Worm (Caenorhabditis elegans) whole organism, L1 larva: Measurements from ENCODE around the gene elpc-3.

ENCODE experiments used
- C16A3.4 ChIP-seq: fragments of 150-350 bp; optimal IDR thresholded peaks from 2 replicates; lab custom pipeline; 2014; ENCODE audit warnings: missing biosample characterization, missing genetic modification characterization
- F16B12.6 ChIP-seq: fragments of 150-350 bp; optimal IDR thresholded peaks from 2 replicates; lab custom pipeline; 2014; ENCODE audit warnings: missing biosample characterization, missing genetic modification characterization
- Y116A8C.19 ChIP-seq: sonication (generic microtip); optimal IDR thresholded peaks from 2 replicates; lab custom pipeline; 2016; ENCODE audit warnings: missing compliant biosample characterization, missing genetic modification characterization, borderline replicate concordance
- ama-1 ChIP-seq: fragments of 150-350 bp; optimal IDR thresholded peaks from 2 replicates; lab custom pipeline; 2014
- blmp-1 ChIP-seq: fragments of 150-350 bp; optimal IDR thresholded peaks from 2 replicates; lab custom pipeline; 2014; ENCODE audit warnings: missing biosample characterization, missing genetic modification characterization
- ceh-63 ChIP-seq: fragments of 200-800 bp; sonication (Bioruptor generic); optimal IDR thresholded peaks from 2 replicates; lab custom pipeline; 2018; ENCODE audit warnings: mild to moderate bottlenecking, missing genetic modification characterization, missing compliant biosample characterization
- ceh-82 ChIP-seq, 3 experiments: fragments of 150-350 bp in 1 of 3; sonication (generic microtip) in 2 of 3; optimal IDR thresholded peaks; 2 replicates each; lab custom pipeline; 2014 to 2017; ENCODE audit warnings: missing biosample characterization in 3 of 3, missing genetic modification characterization in 3 of 3
- ceh-88 ChIP-seq: fragments of 200-800 bp; sonication (Bioruptor generic); IDR thresholded peaks from 2 replicates; pipeline ENCODE4 v1.3.6; 2022; ENCODE audit warnings: missing genetic modification characterization, missing compliant biosample characterization
- ceh-90 ChIP-seq: sonication (generic microtip); optimal IDR thresholded peaks from 2 replicates; lab custom pipeline; 2016; ENCODE audit warnings: missing genetic modification characterization, missing compliant biosample characterization
- dpl-1 ChIP-seq, 3 experiments: fragments of 150-350 bp in 2 of 3; sonication (generic microtip) in 1 of 3; optimal IDR thresholded peaks; 2 replicates each; lab custom pipeline; 2014 to 2017; ENCODE audit warnings: missing biosample characterization in 3 of 3, missing genetic modification characterization in 3 of 3, missing genetic modification reagents in 3 of 3
- dsc-1 ChIP-seq: sonication (generic microtip); optimal IDR thresholded peaks from 2 replicates; lab custom pipeline; 2016; ENCODE audit warnings: mild to moderate bottlenecking, missing genetic modification characterization, missing compliant biosample characterization
- efl-1 ChIP-seq, 4 experiments: fragments of 150-350 bp; optimal IDR thresholded peaks in 3 of 4; peaks in 1 of 4; 1 replicate in 1 of 4; 2 replicates in 3 of 4; lab custom pipeline; 2014; ENCODE audit warnings: missing biosample characterization in 2 of 4, missing genetic modification characterization in 2 of 4, missing genetic modification reagents in 2 of 4
- efl-3 ChIP-seq: fragments of 200-800 bp; sonication (Bioruptor generic); optimal IDR thresholded peaks from 2 replicates; lab custom pipeline; 2018; ENCODE audit warnings: mild to moderate bottlenecking, missing genetic modification characterization, missing compliant biosample characterization
- egl-27 ChIP-seq, 2 experiments: fragments of 150-350 bp in 1 of 2; sonication (generic microtip); optimal IDR thresholded peaks; 3 replicates each; lab custom pipeline; 2017 to 2018; ENCODE audit warnings: missing biosample characterization in 2 of 2, missing genetic modification characterization in 2 of 2, missing genetic modification reagents in 2 of 2
- elt-3 ChIP-seq, 6 experiments: fragments of 150-350 bp in 1 of 6; sonication (generic microtip); optimal IDR thresholded peaks; 2 replicates each; lab custom pipeline; 2017 to 2018; ENCODE audit warnings: missing biosample characterization in 6 of 6, missing genetic modification characterization in 6 of 6, inconsistent platforms in 1 of 6
- irx-1 ChIP-seq: sonication (generic microtip); optimal IDR thresholded peaks from 2 replicates; lab custom pipeline; 2016; ENCODE audit warnings: missing genetic modification characterization, missing compliant biosample characterization
- lin-35 ChIP-seq, 2 experiments: fragments of 150-350 bp; optimal IDR thresholded peaks; 2 replicates each; lab custom pipeline; 2014; ENCODE audit warnings: missing biosample characterization in 2 of 2, missing genetic modification characterization in 2 of 2, missing genetic modification reagents in 2 of 2
- lin-39 ChIP-seq: fragments of 150-350 bp; optimal IDR thresholded peaks from 2 replicates; lab custom pipeline; 2014; ENCODE audit warnings: missing biosample characterization, missing genetic modification reagents, missing genetic modification characterization
- lsy-2 ChIP-seq, 2 experiments: fragments of 150-350 bp; optimal IDR thresholded peaks; 2 replicates each; lab custom pipeline; 2014; ENCODE audit warnings: missing biosample characterization in 2 of 2, missing genetic modification characterization in 2 of 2
- nhr-19 ChIP-seq: fragments of 200-800 bp; sonication (Bioruptor generic); conservative IDR thresholded peaks from 2 replicates; pipeline ENCODE4 v1.3.6; 2022; ENCODE audit warnings: missing genetic modification characterization, missing compliant biosample characterization
- nhr-20 ChIP-seq: sonication (generic microtip); optimal IDR thresholded peaks from 2 replicates; lab custom pipeline; 2016; ENCODE audit warnings: mild to moderate bottlenecking, missing genetic modification characterization, missing compliant biosample characterization
- nhr-47 ChIP-seq: sonication (generic microtip); optimal IDR thresholded peaks from 2 replicates; lab custom pipeline; 2016; ENCODE audit warnings: mild to moderate bottlenecking, missing genetic modification characterization, moderate library complexity, missing compliant biosample characterization
- nhr-71 ChIP-seq: sonication (generic microtip); optimal IDR thresholded peaks from 2 replicates; lab custom pipeline; 2016; ENCODE audit warnings: mild to moderate bottlenecking, missing genetic modification characterization, moderate library complexity, missing compliant biosample characterization
- nhr-85 ChIP-seq: sonication (generic microtip); peaks from one replicate; lab custom pipeline; 2016; ENCODE audit warnings: missing genetic modification characterization, inconsistent platforms, missing compliant biosample characterization
- nhr-90 ChIP-seq: sonication (generic microtip); optimal IDR thresholded peaks from 2 replicates; lab custom pipeline; 2016; ENCODE audit warnings: mild to moderate bottlenecking, missing genetic modification characterization, missing compliant biosample characterization; ENCODE audit not compliant: poor library complexity
- pax-3 ChIP-seq: fragments of 200-800 bp; sonication (Bioruptor generic); optimal IDR thresholded peaks from 2 replicates; lab custom pipeline; 2018; ENCODE audit warnings: mild to moderate bottlenecking, missing genetic modification characterization, moderate library complexity, missing compliant biosample characterization
- pqm-1 ChIP-seq: sonication (generic microtip); optimal IDR thresholded peaks from 3 replicates; lab custom pipeline; 2017; ENCODE audit warnings: missing biosample characterization, missing genetic modification characterization
- rnt-1 ChIP-seq: sonication (generic microtip); optimal IDR thresholded peaks from 2 replicates; lab custom pipeline; 2016; ENCODE audit warnings: mild to moderate bottlenecking, missing genetic modification characterization, moderate library complexity, missing compliant biosample characterization
- skn-1 ChIP-seq: fragments of 150-350 bp; optimal IDR thresholded peaks from 2 replicates; lab custom pipeline; 2014; ENCODE audit warnings: missing biosample characterization, missing genetic modification characterization
- snu-23 ChIP-seq: sonication (generic microtip); optimal IDR thresholded peaks from 2 replicates; lab custom pipeline; 2016; ENCODE audit warnings: missing genetic modification characterization, missing compliant biosample characterization
- sptf-1 ChIP-seq: fragments of 150-350 bp; optimal IDR thresholded peaks from 2 replicates; lab custom pipeline; 2014; ENCODE audit warnings: missing biosample characterization, missing genetic modification characterization
- swsn-7 ChIP-seq: sonication (generic microtip); optimal IDR thresholded peaks from 2 replicates; lab custom pipeline; 2016; ENCODE audit warnings: missing genetic modification characterization, missing compliant biosample characterization
- tbx-2 ChIP-seq: sonication (generic microtip); optimal IDR thresholded peaks from 2 replicates; lab custom pipeline; 2016; ENCODE audit warnings: missing genetic modification characterization, missing compliant biosample characterization
- unc-98 ChIP-seq: fragments of 200-800 bp; sonication (Bioruptor generic); IDR thresholded peaks from 2 replicates; pipeline ENCODE4 v1.3.6; 2022; ENCODE audit warnings: missing genetic modification characterization, missing compliant biosample characterization
- vab-15 ChIP-seq: sonication (generic microtip); optimal IDR thresholded peaks from 2 replicates; lab custom pipeline; 2017; ENCODE audit warnings: missing genotype, mild to moderate bottlenecking, missing genetic modification characterization, missing compliant biosample characterization
- xbp-1 ChIP-seq: sonication (generic microtip); optimal IDR thresholded peaks from 2 replicates; lab custom pipeline; 2016; ENCODE audit warnings: missing genetic modification characterization, missing compliant biosample characterization
- zag-1 ChIP-seq: fragments of 150-350 bp; optimal IDR thresholded peaks from 2 replicates; lab custom pipeline; 2014; ENCODE audit warnings: missing biosample characterization, missing genetic modification characterization

Gene elpc-3

ce11 chrV:12184308-12184999 is 3.2 kb upstream of the elpc-3 start, which contains the start of gene srd-4:
Gene srd-4 (plus strand): TSS chrV:12184949.
- TF ChIP-seq pax-3 (tag; lab: Kevin White, UChicago) (no peak), nhr-71 (tag; lab: Kevin White, UChicago) (peak; percentile 60), ceh-90 (tag; lab: Kevin White, UChicago) (peak; percentile 10), ama-1 (no peak), xbp-1 (tag; lab: Kevin White, UChicago) (peak; percentile 50), ceh-88 (no peak), lin-35 (GFP tag; optimal IDR thresholded peaks at IDR 0.05; lab: Kevin White, UChicago) (peak; percentile 91 to 96), Y116A8C.19 (tag; lab: Kevin White, UChicago) (no peak), snu-23 (peak; percentile 46), irx-1 (tag; lab: Kevin White, UChicago) (peak; percentile 6), nhr-20 (tag; lab: Kevin White, UChicago) (peak; percentile 35), pqm-1 (no peak), efl-3 (no peak), lsy-2 (tag; optimal IDR thresholded peaks at IDR 0.05; lab: Kevin White, UChicago) (peak; percentile 59 to 79), ceh-63 (GFP tag; lab: Kevin White, UChicago) (no peak), ceh-82 (tag; optimal IDR thresholded peaks at IDR 0.05; lab: Kevin White, UChicago) (peak in 2 of 3 experiments; percentile 4 to 28), unc-98 (GFP tag; lab: Robert Waterston, UW) (no peak), nhr-47 (peak; percentile 53), rnt-1 (tag; lab: Kevin White, UChicago) (peak; percentile 27), sptf-1 (no peak), efl-1 (optimal IDR thresholded peaks at IDR 0.05; lab: Kevin White, UChicago) (peak; percentile 66 to 93), efl-1 (GFP tag; optimal IDR thresholded peaks at IDR 0.05 in 1 of 2; lab: Kevin White, UChicago) (peak; percentile 94 to 99), elt-3 (tag; optimal IDR thresholded peaks at IDR 0.05; lab: Kevin White, UChicago) (no peak), skn-1 (peak; percentile 53), zag-1 (tag; lab: Kevin White, UChicago) (no peak), blmp-1 (tag; lab: Kevin White, UChicago) (peak; percentile 30), nhr-19 (peak; percentile 46; the same call in 1 of the 2 replicates), nhr-90 (tag; lab: Kevin White, UChicago) (peak; percentile 54), C16A3.4 (tag; lab: Kevin White, UChicago) (peak; percentile 7), dpl-1 (GFP tag; optimal IDR thresholded peaks at IDR 0.05; lab: Kevin White, UChicago) (peak; percentile 87 to 94 (median 92)), tbx-2 (tag; lab: Kevin White, UChicago) (peak; percentile 39), dsc-1 (tag; lab: Kevin White, UChicago) (peak; percentile 29), swsn-7 (tag; lab: Kevin White, UChicago) (peak; percentile 25), F16B12.6 (peak; percentile 25), vab-15 (no peak)

DNA sequence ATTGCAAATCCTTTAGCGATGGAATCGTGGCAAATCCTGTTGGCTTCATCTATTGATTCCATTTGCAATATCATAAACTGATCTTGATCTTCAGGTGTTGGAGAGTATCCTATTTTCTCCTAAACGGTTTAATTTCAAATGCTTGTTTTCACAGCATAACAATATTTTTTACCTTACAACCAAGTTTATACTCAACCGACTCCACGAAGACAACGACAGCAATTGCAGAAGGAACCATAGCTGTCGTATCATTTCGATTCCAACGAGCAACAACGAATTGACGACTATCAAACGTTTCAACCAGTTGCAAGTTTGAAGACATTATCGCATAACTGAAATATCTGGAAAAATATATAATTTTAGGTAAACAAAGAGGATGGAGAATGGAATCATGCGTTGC is 2.6 kb upstream of the elpc-3 start, which contains the start of gene usip-1:
TSS of gene usip-1 (minus strand) at position 341 of the 400 bp plus-strand sequence.
- TF ChIP-seq efl-1 (optimal IDR thresholded peaks at IDR 0.05; lab: Kevin White, UChicago) (no peak), efl-1 (GFP tag; optimal IDR thresholded peaks at IDR 0.05 in 1 of 2; lab: Kevin White, UChicago) (no peak), egl-27 (tag; optimal IDR thresholded peaks at IDR 0.05; lab: Kevin White, UChicago) (no peak), elt-3 (tag; optimal IDR thresholded peaks at IDR 0.05; lab: Kevin White, UChicago) (no peak), Y116A8C.19 (tag; lab: Kevin White, UChicago) (no peak), vab-15 (no peak), nhr-85 (tag; lab: Kevin White, UChicago) (peak; percentile 5), lin-39 (tag; lab: Kevin White, UChicago) (no peak)

- TF ChIP-seq rnt-1 (tag; lab: Kevin White, UChicago): no peak
Measured at ce11 chrV:12179338-12179737, 1.9 kb downstream of the elpc-3 start, which contains the start of gene clec-224. Gene clec-224 (minus strand): TSS chrV:12179438.
